Worm (Caenorhabditis elegans): ENCODE data around the gene W09G12.10.

DNA sequence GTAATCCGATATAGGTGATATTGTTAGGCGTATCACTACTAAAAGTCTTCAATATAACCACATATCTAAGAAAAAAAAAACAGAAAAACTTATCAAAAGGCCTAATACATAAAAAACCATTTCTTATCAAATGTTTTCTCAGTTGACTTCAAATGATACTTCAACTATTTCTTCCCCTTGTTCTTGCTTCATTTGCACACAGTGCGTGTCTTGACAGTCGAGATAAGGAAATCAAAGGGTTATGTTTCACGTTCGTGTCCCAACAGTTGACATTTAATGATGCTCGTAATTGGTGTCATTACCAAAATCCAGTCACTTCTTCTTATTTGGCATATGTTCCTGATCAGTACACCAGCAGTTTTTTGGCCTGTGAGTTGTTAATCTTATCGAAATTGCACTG, 45.6 kb upstream of the W09G12.10 start, which contains the start of gene clec-170:
- TF ChIP-seq ama-1 (optimal IDR thresholded peaks at IDR 0.05) (no peak), F13C5.2 (tag; optimal IDR thresholded peaks at IDR 0.05) (no peak), ceh-36 (tag; optimal IDR thresholded peaks at IDR 0.05) (no peak)

Measured in whole organism, early embryonic.